Fruit fly (Drosophila melanogaster) whole organism, embryonic: Measurements from ENCODE around the gene CG11980.

ENCODE experiments used
- Adf1 ChIP-seq: fragments of 200-800 bp; sonication (Bioruptor generic); IDR thresholded peaks from 2 replicates; pipeline ENCODE4 v1.3.6; 2022; ENCODE audit warnings: missing biosample characterization, missing genetic modification characterization
- Atf6 ChIP-seq: fragments of 200-800 bp; sonication (Bioruptor generic); IDR thresholded peaks from 2 replicates; pipeline ENCODE4 v1.3.6; 2022; ENCODE audit warnings: missing biosample characterization, missing genetic modification characterization
- CG10959 ChIP-seq: fragments of 200-800 bp; sonication (Bioruptor generic); IDR thresholded peaks from 2 replicates; pipeline ENCODE4 v1.3.6; 2022; ENCODE audit warnings: missing biosample characterization, missing genetic modification characterization
- CG11723 ChIP-seq: fragments of 200-800 bp; sonication (Bioruptor generic); optimal IDR thresholded peaks from 2 replicates; lab custom pipeline; 2017; ENCODE audit warnings: missing biosample characterization, mild to moderate bottlenecking, missing genetic modification characterization
- CG12391 ChIP-seq: fragments of 200-800 bp; sonication (Bioruptor generic); optimal IDR thresholded peaks from 3 replicates; lab custom pipeline; 2018; ENCODE audit warnings: missing biosample characterization, mild to moderate bottlenecking, missing genetic modification characterization, moderate library complexity
- CG13287 ChIP-seq: fragments of 200-800 bp; sonication (Bioruptor generic); IDR thresholded peaks from 2 replicates; pipeline ENCODE4 v1.3.6; 2022; ENCODE audit warnings: missing biosample characterization, missing genetic modification characterization; ENCODE audit not compliant: partially characterized antibody
- CG13775 ChIP-seq: fragments of 200-800 bp; sonication (Bioruptor generic); optimal IDR thresholded peaks from 3 replicates; lab custom pipeline; 2017; ENCODE audit warnings: missing biosample characterization, mild to moderate bottlenecking, missing genetic modification characterization
- CG15601 ChIP-seq: fragments of 200-800 bp; sonication (Bioruptor generic); optimal IDR thresholded peaks from 3 replicates; lab custom pipeline; 2019; ENCODE audit warnings: missing biosample characterization, mild to moderate bottlenecking, missing genetic modification characterization, moderate library complexity
- CG15696 ChIP-seq: fragments of 200-800 bp; sonication (Bioruptor generic); optimal IDR thresholded peaks from 2 replicates; lab custom pipeline; 2019; ENCODE audit warnings: missing biosample characterization, mild to moderate bottlenecking, missing genetic modification characterization, moderate library complexity
- CG17568 ChIP-seq: fragments of 200-800 bp; sonication (Bioruptor generic); optimal IDR thresholded peaks from 2 replicates; lab custom pipeline; 2018; ENCODE audit warnings: missing biosample characterization, mild to moderate bottlenecking, missing genetic modification characterization, moderate library complexity
- CG17802 ChIP-seq: fragments of 200-800 bp; sonication (Bioruptor generic); optimal IDR thresholded peaks from 2 replicates; lab custom pipeline; 2018; ENCODE audit warnings: missing biosample characterization, mild to moderate bottlenecking, missing genetic modification characterization, moderate library complexity
- CG18011 ChIP-seq: fragments of 200-800 bp; sonication (Bioruptor generic); optimal IDR thresholded peaks from 2 replicates; lab custom pipeline; 2017; ENCODE audit warnings: missing biosample characterization, missing genetic modification characterization, mild to moderate bottlenecking, moderate library complexity, missing genotype
- CG18262 ChIP-seq: fragments of 200-800 bp; optimal IDR thresholded peaks from 3 replicates; lab custom pipeline; 2019; ENCODE audit warnings: missing biosample characterization, mild to moderate bottlenecking, missing genetic modification characterization, moderate library complexity
- CG31224 ChIP-seq: fragments of 200-800 bp; sonication (Bioruptor generic); IDR thresholded peaks from 2 replicates; pipeline ENCODE4 v1.3.6; 2022; ENCODE audit warnings: missing biosample characterization, missing genetic modification characterization
- CG31441 ChIP-seq: fragments of 200-800 bp; sonication (Bioruptor generic); IDR thresholded peaks from 2 replicates; pipeline ENCODE4 v1.3.6; 2022; ENCODE audit warnings: missing biosample characterization, missing genetic modification characterization
- CG3726 ChIP-seq: fragments of 200-800 bp; sonication (Bioruptor generic); IDR thresholded peaks from 3 replicates; pipeline ENCODE4, ENCODE4 v1.3.6; 2022; ENCODE audit warnings: missing biosample characterization, missing genetic modification characterization
- CG4707 ChIP-seq: fragments of 200-800 bp; sonication (Bioruptor generic); optimal IDR thresholded peaks from 2 replicates; lab custom pipeline; 2018; ENCODE audit warnings: missing biosample characterization, mild to moderate bottlenecking, missing genetic modification characterization, moderate library complexity
- CG4854 ChIP-seq: fragments of 200-800 bp; sonication (Bioruptor generic); optimal IDR thresholded peaks from 2 replicates; lab custom pipeline; 2016; ENCODE audit warnings: missing biosample characterization, missing genetic modification characterization, inconsistent platforms
- CG8089 ChIP-seq: fragments of 200-800 bp; sonication (Bioruptor generic); optimal IDR thresholded peaks from 3 replicates; lab custom pipeline; 2016; ENCODE audit warnings: missing biosample characterization, missing genetic modification characterization
- CG9727 ChIP-seq: fragments of 200-800 bp; sonication (Bioruptor generic); optimal IDR thresholded peaks from 3 replicates; lab custom pipeline; 2017; ENCODE audit warnings: missing biosample characterization, mild to moderate bottlenecking, missing genetic modification characterization
- Dll ChIP-seq: fragments of 200-800 bp; sonication (Bioruptor generic); IDR thresholded peaks from 4 replicates; pipeline ENCODE4 v1.3.6; 2022; ENCODE audit warnings: missing biosample characterization, missing genetic modification characterization; ENCODE audit not compliant: partially characterized antibody
- E2f1 ChIP-seq: fragments of 200-800 bp; sonication (Bioruptor generic); IDR thresholded peaks from 2 replicates; pipeline ENCODE4 v1.3.6; 2022; ENCODE audit warnings: missing biosample characterization, missing genetic modification characterization
- Ets97D ChIP-seq: fragments of 200-800 bp; sonication (Bioruptor generic); optimal IDR thresholded peaks from 3 replicates; lab custom pipeline; 2016; ENCODE audit warnings: missing biosample characterization, missing genetic modification characterization
- Mrtf ChIP-seq: fragments of 200-800 bp; sonication (Bioruptor generic); IDR thresholded peaks from 3 replicates; pipeline ENCODE4 v1.3.6; 2022; ENCODE audit warnings: missing biosample characterization, missing genetic modification characterization
- NFAT ChIP-seq: fragments of 200-800 bp; sonication (Bioruptor generic); IDR thresholded peaks from 2 replicates; pipeline ENCODE4 v1.3.6; 2022; ENCODE audit warnings: missing biosample characterization, missing genetic modification characterization
- Sox100B ChIP-seq: fragments of 200-800 bp; sonication (Bioruptor generic); optimal IDR thresholded peaks from 3 replicates; lab custom pipeline; 2018; ENCODE audit warnings: missing biosample characterization, mild to moderate bottlenecking, missing genetic modification characterization
- Sox102F ChIP-seq: fragments of 200-800 bp; sonication (Bioruptor generic); optimal IDR thresholded peaks from 2 replicates; lab custom pipeline; 2018; ENCODE audit warnings: missing biosample characterization, mild to moderate bottlenecking, missing genetic modification characterization, moderate library complexity
- Sry-δ ChIP-seq: fragments of 200-800 bp; sonication (Bioruptor generic); optimal IDR thresholded peaks from 2 replicates; lab custom pipeline; 2016; ENCODE audit warnings: missing biosample characterization, missing genetic modification characterization
- Tbp ChIP-seq: fragments of >200 bp; optimal IDR thresholded peaks from 2 replicates; lab custom pipeline; 2018; ENCODE audit warnings: missing biosample characterization, missing genetic modification characterization
- bab2 ChIP-seq: fragments of 200-800 bp; sonication (Bioruptor generic); optimal IDR thresholded peaks from 2 replicates; lab custom pipeline; 2016; ENCODE audit warnings: missing biosample characterization, missing genetic modification characterization
- bowl ChIP-seq: fragments of 200-800 bp; sonication (Bioruptor generic); IDR thresholded peaks from 2 replicates; pipeline ENCODE4 v1.3.6; 2022; ENCODE audit warnings: missing biosample characterization, missing genetic modification characterization
- caup ChIP-seq: fragments of 200-800 bp; sonication (Bioruptor generic); optimal IDR thresholded peaks from 3 replicates; lab custom pipeline; 2017; ENCODE audit warnings: missing biosample characterization, mild to moderate bottlenecking, missing genetic modification characterization, moderate library complexity; ENCODE audit not compliant: severe bottlenecking
- en ChIP-seq: fragments of 200-800 bp; sonication (Bioruptor generic); optimal IDR thresholded peaks from 2 replicates; lab custom pipeline; 2016; ENCODE audit warnings: missing biosample characterization, missing genetic modification characterization
- esg ChIP-seq: fragments of 200-800 bp; sonication (Bioruptor generic); conservative IDR thresholded peaks from 2 replicates; pipeline ENCODE4 v1.3.6; 2022; ENCODE audit warnings: missing biosample characterization, missing genetic modification characterization
- gem ChIP-seq: fragments of 200-800 bp; sonication (Bioruptor generic); optimal IDR thresholded peaks from 2 replicates; lab custom pipeline; 2019; ENCODE audit warnings: missing biosample characterization, mild to moderate bottlenecking, missing genetic modification characterization, moderate library complexity
- her ChIP-seq: fragments of 200-800 bp; sonication (Bioruptor generic); optimal IDR thresholded peaks from 2 replicates; lab custom pipeline; 2016; ENCODE audit warnings: missing biosample characterization, missing genetic modification characterization
- jumu ChIP-seq: fragments of 200-800 bp; sonication (Bioruptor generic); optimal IDR thresholded peaks from 3 replicates; lab custom pipeline; 2016; ENCODE audit warnings: missing biosample characterization, missing genetic modification characterization
- klu ChIP-seq: fragments of 200-800 bp; sonication (Bioruptor generic); IDR thresholded peaks from 2 replicates; pipeline ENCODE4 v1.3.6; 2022; ENCODE audit warnings: missing biosample characterization, missing genetic modification characterization
- lbe ChIP-seq: fragments of 200-800 bp; sonication (Bioruptor generic); optimal IDR thresholded peaks from 2 replicates; lab custom pipeline; 2016; ENCODE audit warnings: missing biosample characterization, mild to moderate bottlenecking, missing genetic modification characterization
- mam ChIP-seq: fragments of 200-800 bp; sonication (Bioruptor generic); optimal IDR thresholded peaks from 3 replicates; lab custom pipeline; 2016; ENCODE audit warnings: missing biosample characterization, missing genetic modification characterization
- org-1 ChIP-seq: fragments of 200-800 bp; sonication (Bioruptor generic); optimal IDR thresholded peaks from 2 replicates; lab custom pipeline; 2017; ENCODE audit warnings: missing biosample characterization, missing genetic modification characterization
- psq ChIP-seq: fragments of 200-800 bp; sonication (Bioruptor generic); optimal IDR thresholded peaks from 2 replicates; lab custom pipeline; 2017; ENCODE audit warnings: missing biosample characterization, missing genetic modification characterization
- sna ChIP-seq: fragments of 200-800 bp; sonication (Bioruptor generic); IDR thresholded peaks from 2 replicates; pipeline ENCODE4 v1.3.6; 2022; ENCODE audit warnings: missing biosample characterization, missing genetic modification characterization; ENCODE audit not compliant: partially characterized antibody
- unc-4 ChIP-seq: fragments of 200-800 bp; sonication (Bioruptor generic); IDR thresholded peaks from 2 replicates; pipeline ENCODE4 v1.3.6; 2022; ENCODE audit warnings: missing biosample characterization, missing genetic modification characterization; ENCODE audit not compliant: partially characterized antibody
- wor ChIP-seq: fragments of 200-800 bp; sonication (Bioruptor generic); IDR thresholded peaks from 2 replicates; pipeline ENCODE4 v1.3.6; 2022; ENCODE audit warnings: missing biosample characterization, missing genetic modification characterization
- yki ChIP-seq: fragments of >200 bp; optimal IDR thresholded peaks from 3 replicates; lab custom pipeline; 2018
- z ChIP-seq: fragments of 200-800 bp; sonication (Bioruptor generic); IDR thresholded peaks from 3 replicates; pipeline ENCODE4 v1.3.6; 2022; ENCODE audit warnings: missing biosample characterization, missing genetic modification characterization
- zen2 ChIP-seq: fragments of 200-800 bp; sonication (Bioruptor generic); IDR thresholded peaks from 3 replicates; pipeline ENCODE4 v1.3.6; 2022; ENCODE audit warnings: missing biosample characterization, missing genetic modification characterization; ENCODE audit not compliant: partially characterized antibody

Gene CG11980

dm6 chr3R:9033619-9034401 is 30.0 kb downstream of the CG11980 start (continued):
- TF ChIP-seq Sox100B (GFP tag; lab: Kevin White, UChicago) (peak; percentile 93), CG4854 (peak; percentile 30), Adf1 (GFP tag; lab: Robert Waterston, UW) (peak; percentile 76), psq (GFP tag; lab: Kevin White, UChicago) (peak; percentile 55), E2f1 (GFP tag; lab: Robert Waterston, UW) (0 out of 2 replicates have a peak, but pooled peaks have one; percentile 19), Mrtf (GFP tag; lab: Robert Waterston, UW) (no peak), wor (GFP tag; lab: Robert Waterston, UW) (peak; percentile 32; the same call in 1 of the 2 replicates), CG9727 (GFP tag; lab: Kevin White, UChicago) (peak; percentile 84), CG3726 (no peak), en (peak; percentile 4), CG12391 (tag; lab: Kevin White, UChicago) (peak; percentile 94), Sox102F (GFP tag; lab: Kevin White, UChicago) (peak; percentile 81), zen2 (GFP tag; lab: Robert Waterston, UW) (no peak), lbe (peak; percentile 70), CG18011 (GFP tag; lab: Kevin White, UChicago) (peak; percentile 41), CG8089 (GFP tag; lab: Kevin White, UChicago) (no peak), mam (GFP tag; lab: Kevin White, UChicago) (peak; percentile 8), caup (GFP tag; lab: Kevin White, UChicago) (peak; percentile 83), Dll (GFP tag; lab: Robert Waterston, UW) (no peak), CG13775 (peak; percentile 80), NFAT (GFP tag; lab: Robert Waterston, UW) (peak; percentile 21; the same call in 1 of the 2 replicates), org-1 (GFP tag; lab: Kevin White, UChicago) (peak; percentile 76), CG15601 (tag; lab: Kevin White, UChicago) (peak; percentile 85), sna (0 out of 2 replicates have a peak, but pooled peaks have one; percentile 13), bab2 (no peak), CG17802 (tag; lab: Kevin White, UChicago) (no peak), CG17568 (GFP tag; lab: Kevin White, UChicago) (peak; percentile 51), klu (peak; percentile 48; the same call in 1 of the 2 replicates), unc-4 (GFP tag; lab: Robert Waterston, UW) (no peak), CG10959 (no peak), CG31224 (GFP tag; lab: Robert Waterston, UW) (0 out of 2 replicates have a peak, but pooled peaks have one; percentile 20), yki (lab: Kevin White, UChicago) (peak; percentile 95), esg (peak; percentile 67), CG15696 (tag; lab: Kevin White, UChicago) (peak; percentile 80), Atf6 (GFP tag; lab: Robert Waterston, UW) (peak; percentile 69), CG13287 (GFP tag; lab: Robert Waterston, UW) (peak; percentile 42; the same call in 1 of the 2 replicates), Tbp (GFP tag; lab: Kevin White, UChicago) (peak; percentile 95), gem (tag; lab: Kevin White, UChicago) (peak; percentile 92), CG4707 (GFP tag; lab: Kevin White, UChicago) (peak; percentile 19), z (GFP tag; lab: Robert Waterston, UW) (peak; percentile 74; the same call in 2 of the 3 replicates), CG18262 (tag; lab: Kevin White, UChicago) (peak; percentile 94), Sry-δ (GFP tag; lab: Kevin White, UChicago) (no peak), jumu (GFP tag; lab: Kevin White, UChicago) (peak; percentile 12), CG11723 (GFP tag; lab: Kevin White, UChicago) (peak; percentile 81), bowl (GFP tag; lab: Robert Waterston, UW) (0 out of 2 replicates have a peak, but pooled peaks have one; percentile 14), CG31441 (GFP tag; lab: Robert Waterston, UW) (peak; percentile 90), Ets97D (no peak), her (GFP tag; lab: Kevin White, UChicago) (peak; percentile 41)
